Fruit fly (Drosophila melanogaster) whole organism, embryonic: Measurements from ENCODE around the gene Dus1.
A peak's percentile ranks its signal among the peaks of the same experiment; 100 is the strongest.

Experiments used
- Abd-B ChIP-seq: fragments of 200-800 bp; sonication (Bioruptor generic); optimal IDR thresholded peaks from 2 replicates; lab custom pipeline; 2018; ENCODE audit warnings: missing biosample characterization, mild to moderate bottlenecking, missing genetic modification characterization, moderate library complexity
- Asciz ChIP-seq: fragments of 200-800 bp; sonication (Bioruptor generic); optimal IDR thresholded peaks from 2 replicates; lab custom pipeline; 2017; ENCODE audit warnings: missing biosample characterization, mild to moderate bottlenecking, missing genetic modification characterization, missing genetic modification reagents
- Atf3 ChIP-seq: fragments of 200-800 bp; sonication (Bioruptor generic); optimal IDR thresholded peaks from 3 replicates; lab custom pipeline; 2016; ENCODE audit warnings: missing biosample characterization, missing genetic modification characterization
- Atf6 ChIP-seq: fragments of 200-800 bp; sonication (Bioruptor generic); IDR thresholded peaks from 2 replicates; pipeline ENCODE4 v1.3.6; 2022; ENCODE audit warnings: missing biosample characterization, missing genetic modification characterization
- B-H2 ChIP-seq: fragments of 200-800 bp; sonication (Bioruptor generic); optimal IDR thresholded peaks from 2 replicates; lab custom pipeline; 2018; ENCODE audit warnings: missing biosample characterization, mild to moderate bottlenecking, missing genetic modification characterization
- CG10321 ChIP-seq: fragments of 200-800 bp; sonication (Bioruptor generic); IDR thresholded peaks from 2 replicates; pipeline ENCODE4 v1.3.6; 2022; ENCODE audit warnings: missing biosample characterization, missing genetic modification characterization
- CG12942 ChIP-seq: fragments of 200-800 bp; sonication (Bioruptor generic); optimal IDR thresholded peaks from 3 replicates; lab custom pipeline; 2016; ENCODE audit warnings: missing biosample characterization, missing genetic modification characterization
- CG13296 ChIP-seq: fragments of 200-800 bp; sonication (Bioruptor generic); optimal IDR thresholded peaks from 3 replicates; lab custom pipeline; 2018; ENCODE audit warnings: missing biosample characterization, mild to moderate bottlenecking, missing genetic modification characterization
- CG13624 ChIP-seq: fragments of 200-800 bp; sonication (Bioruptor generic); optimal IDR thresholded peaks from 2 replicates; lab custom pipeline; 2016; ENCODE audit warnings: missing biosample characterization, missing genetic modification characterization
- CG13775 ChIP-seq: fragments of 200-800 bp; sonication (Bioruptor generic); optimal IDR thresholded peaks from 3 replicates; lab custom pipeline; 2017; ENCODE audit warnings: missing biosample characterization, mild to moderate bottlenecking, missing genetic modification characterization
- CG15479 ChIP-seq: fragments of 200-800 bp; sonication (Bioruptor generic); optimal IDR thresholded peaks from 3 replicates; lab custom pipeline; 2019; ENCODE audit warnings: missing biosample characterization, mild to moderate bottlenecking, missing genetic modification characterization, moderate library complexity
- CG16863 ChIP-seq: fragments of 200-800 bp; sonication (Bioruptor generic); optimal IDR thresholded peaks from 3 replicates; lab custom pipeline; 2016; ENCODE audit warnings: missing biosample characterization, missing genetic modification characterization
- CG18011 ChIP-seq: fragments of 200-800 bp; sonication (Bioruptor generic); optimal IDR thresholded peaks from 2 replicates; lab custom pipeline; 2017; ENCODE audit warnings: missing biosample characterization, missing genetic modification characterization, mild to moderate bottlenecking, moderate library complexity, missing genotype
- CG18599 ChIP-seq: fragments of 200-800 bp; sonication (Bioruptor generic); optimal IDR thresholded peaks from 3 replicates; lab custom pipeline; 2017; ENCODE audit warnings: missing biosample characterization, missing genetic modification characterization, mild to moderate bottlenecking, moderate library complexity, missing genetic modification reagents
- CG18764 ChIP-seq: fragments of 200-800 bp; sonication (Bioruptor generic); optimal IDR thresholded peaks from 3 replicates; lab custom pipeline; 2016; ENCODE audit warnings: missing biosample characterization, missing genetic modification characterization
- CG2120 ChIP-seq: fragments of 200-800 bp; sonication (Bioruptor generic); optimal IDR thresholded peaks from 3 replicates; lab custom pipeline; 2016; ENCODE audit warnings: missing biosample characterization, missing genetic modification characterization
- CG30020 ChIP-seq: fragments of 200-800 bp; optimal IDR thresholded peaks from 2 replicates; lab custom pipeline; 2019; ENCODE audit warnings: missing biosample characterization, mild to moderate bottlenecking, missing genetic modification characterization, moderate library complexity
- CG31441 ChIP-seq: fragments of 200-800 bp; sonication (Bioruptor generic); IDR thresholded peaks from 2 replicates; pipeline ENCODE4 v1.3.6; 2022; ENCODE audit warnings: missing biosample characterization, missing genetic modification characterization
- CG32772 ChIP-seq: fragments of 200-800 bp; sonication (Bioruptor generic); IDR thresholded peaks from 2 replicates; pipeline ENCODE4 v1.3.6; 2022; ENCODE audit warnings: missing biosample characterization, missing genetic modification characterization
- CG3838 ChIP-seq: fragments of 200-800 bp; sonication (Bioruptor generic); optimal IDR thresholded peaks from 3 replicates; lab custom pipeline; 2016; ENCODE audit warnings: missing biosample characterization, missing genetic modification characterization
- CG6272 ChIP-seq: fragments of 200-800 bp; sonication (Bioruptor generic); IDR thresholded peaks from 2 replicates; pipeline ENCODE4 v1.3.6; 2022; ENCODE audit warnings: missing biosample characterization, missing genetic modification characterization
- CG7786 ChIP-seq: fragments of 200-800 bp; sonication (Bioruptor generic); optimal IDR thresholded peaks from 2 replicates; lab custom pipeline; 2016; ENCODE audit warnings: missing biosample characterization, missing genetic modification characterization
- Chrac-16 ChIP-seq: fragments of 200-800 bp; sonication (Bioruptor generic); optimal IDR thresholded peaks from 3 replicates; lab custom pipeline; 2016; ENCODE audit warnings: missing biosample characterization, missing genetic modification characterization
- CkIIα-i1 ChIP-seq: fragments of 200-800 bp; sonication (Bioruptor generic); IDR thresholded peaks from 2 replicates; pipeline ENCODE4 v1.3.6; 2022; ENCODE audit warnings: missing biosample characterization, missing genetic modification characterization
- CrebB ChIP-seq: fragments of 200-800 bp; sonication (Bioruptor generic); optimal IDR thresholded peaks from 3 replicates; lab custom pipeline; 2018; ENCODE audit warnings: missing biosample characterization, mild to moderate bottlenecking, missing genetic modification characterization
- D19B ChIP-seq: fragments of 200-800 bp; sonication (Bioruptor generic); optimal IDR thresholded peaks from 2 replicates; lab custom pipeline; 2017; ENCODE audit warnings: missing biosample characterization, mild to moderate bottlenecking, missing genetic modification characterization
- Doc3 ChIP-seq: fragments of 200-800 bp; sonication (Bioruptor generic); IDR thresholded peaks from 3 replicates; pipeline ENCODE4 v1.3.6; 2022; ENCODE audit warnings: missing biosample characterization, missing genetic modification characterization; ENCODE audit not compliant: partially characterized antibody
- Hmr ChIP-seq: fragments of 200-800 bp; sonication (Bioruptor generic); optimal IDR thresholded peaks from 3 replicates; lab custom pipeline; 2017; ENCODE audit warnings: mild to moderate bottlenecking, missing biosample characterization, missing genetic modification reagents, missing genetic modification characterization
- Hr39 ChIP-seq: fragments of >200 bp; optimal IDR thresholded peaks from 2 replicates; lab custom pipeline; 2017
- Med ChIP-seq: fragments of 200-800 bp; sonication (Bioruptor generic); peaks from one replicate; lab custom pipeline; 2016; ENCODE audit warnings: missing biosample characterization, missing genetic modification characterization, mild to moderate bottlenecking, inconsistent platforms, moderate library complexity
- NfI ChIP-seq: fragments of 200-800 bp; sonication (Bioruptor generic); optimal IDR thresholded peaks from 3 replicates; lab custom pipeline; 2018; ENCODE audit warnings: missing biosample characterization, mild to moderate bottlenecking, missing genetic modification characterization, moderate library complexity
- Ravus ChIP-seq: fragments of 200-800 bp; sonication (Bioruptor generic); IDR thresholded peaks from 2 replicates; pipeline ENCODE4 v1.3.6; 2022; ENCODE audit warnings: missing biosample characterization, missing genetic modification characterization
- Vsx1 ChIP-seq: fragments of 200-800 bp; sonication (Bioruptor generic); optimal IDR thresholded peaks from 2 replicates; lab custom pipeline; 2017; ENCODE audit warnings: missing biosample characterization, mild to moderate bottlenecking, missing genetic modification characterization, missing genetic modification reagents
- amos ChIP-seq: fragments of 200-800 bp; sonication (Bioruptor generic); IDR thresholded peaks from 2 replicates; pipeline ENCODE4 v1.3.6; 2022; ENCODE audit warnings: missing biosample characterization, missing genetic modification characterization; ENCODE audit not compliant: partially characterized antibody
- bab2 ChIP-seq: fragments of 200-800 bp; sonication (Bioruptor generic); optimal IDR thresholded peaks from 2 replicates; lab custom pipeline; 2016; ENCODE audit warnings: missing biosample characterization, missing genetic modification characterization
- br ChIP-seq: fragments of >200 bp; optimal IDR thresholded peaks from 2 replicates; lab custom pipeline; 2017
- ems ChIP-seq: fragments of 200-800 bp; sonication (Bioruptor generic); optimal IDR thresholded peaks from 3 replicates; lab custom pipeline; 2016; ENCODE audit warnings: missing biosample characterization, missing genetic modification characterization
- en ChIP-seq: fragments of 200-800 bp; sonication (Bioruptor generic); optimal IDR thresholded peaks from 2 replicates; lab custom pipeline; 2016; ENCODE audit warnings: missing biosample characterization, missing genetic modification characterization
- gsb ChIP-seq: fragments of 200-800 bp; sonication (Bioruptor generic); IDR thresholded peaks from 2 replicates; pipeline ENCODE4 v1.3.6; 2022; ENCODE audit warnings: missing biosample characterization, missing genetic modification characterization
- h ChIP-seq: fragments of >200 bp; optimal IDR thresholded peaks from 2 replicates; lab custom pipeline; 2017
- pan ChIP-seq, 4 experiments: fragments of >200 bp in 3 of 4; fragments of 200-800 bp in 1 of 4; sonication (Bioruptor generic) in 1 of 4; optimal IDR thresholded peaks in 3 of 4; IDR thresholded peaks in 1 of 4; 2 replicates each; pipeline versions ENCODE4 v1.3.6 to Lab custom; 2017 to 2022; ENCODE audit warnings: missing biosample characterization in 2 of 4, missing genetic modification characterization in 2 of 4, mixed read lengths in 1 of 4
- pb ChIP-seq: fragments of 200-800 bp; sonication (Bioruptor generic); optimal IDR thresholded peaks from 3 replicates; lab custom pipeline; 2016; ENCODE audit warnings: missing biosample characterization, missing genetic modification characterization
- pho ChIP-seq: fragments of 200-800 bp; sonication (Bioruptor generic); optimal IDR thresholded peaks from 2 replicates; lab custom pipeline; 2016; ENCODE audit warnings: missing biosample characterization, missing genetic modification characterization
- rib ChIP-seq: fragments of 200-800 bp; sonication (Bioruptor generic); IDR thresholded peaks from 2 replicates; pipeline ENCODE4 v1.3.6; 2022; ENCODE audit warnings: missing biosample characterization, missing genetic modification characterization
- scrt ChIP-seq: fragments of 200-800 bp; sonication (Bioruptor generic); optimal IDR thresholded peaks from 2 replicates; lab custom pipeline; 2018; ENCODE audit warnings: missing biosample characterization, mild to moderate bottlenecking, missing genetic modification characterization, moderate library complexity
- tgo ChIP-seq: fragments of 200-800 bp; sonication (Bioruptor generic); IDR thresholded peaks from 3 replicates; pipeline ENCODE4 v1.3.6; 2022; ENCODE audit warnings: missing biosample characterization, missing genetic modification characterization
- tna ChIP-seq: fragments of 200-800 bp; sonication (Bioruptor generic); IDR thresholded peaks from 2 replicates; pipeline ENCODE4 v1.3.6; 2022; ENCODE audit warnings: missing biosample characterization, missing genetic modification characterization; ENCODE audit not compliant: partially characterized antibody
- tup ChIP-seq: fragments of 200-800 bp; sonication (Bioruptor generic); optimal IDR thresholded peaks from 2 replicates; lab custom pipeline; 2016; ENCODE audit warnings: missing biosample characterization, mild to moderate bottlenecking, missing genetic modification characterization, moderate library complexity
- unpg ChIP-seq: fragments of 200-800 bp; sonication (Bioruptor generic); optimal IDR thresholded peaks from 3 replicates; lab custom pipeline; 2018; ENCODE audit warnings: missing biosample characterization, mild to moderate bottlenecking, missing genetic modification characterization, moderate library complexity
- vvl ChIP-seq: fragments of 200-800 bp; sonication (Bioruptor generic); IDR thresholded peaks from 2 replicates; pipeline ENCODE4 v1.3.6; 2022; ENCODE audit warnings: missing biosample characterization, missing genetic modification characterization
- wek ChIP-seq: fragments of 200-800 bp; sonication (Bioruptor generic); optimal IDR thresholded peaks from 3 replicates; lab custom pipeline; 2018; ENCODE audit warnings: missing biosample characterization, mild to moderate bottlenecking, missing genetic modification characterization, moderate library complexity

Dus1 gene

DNA sequence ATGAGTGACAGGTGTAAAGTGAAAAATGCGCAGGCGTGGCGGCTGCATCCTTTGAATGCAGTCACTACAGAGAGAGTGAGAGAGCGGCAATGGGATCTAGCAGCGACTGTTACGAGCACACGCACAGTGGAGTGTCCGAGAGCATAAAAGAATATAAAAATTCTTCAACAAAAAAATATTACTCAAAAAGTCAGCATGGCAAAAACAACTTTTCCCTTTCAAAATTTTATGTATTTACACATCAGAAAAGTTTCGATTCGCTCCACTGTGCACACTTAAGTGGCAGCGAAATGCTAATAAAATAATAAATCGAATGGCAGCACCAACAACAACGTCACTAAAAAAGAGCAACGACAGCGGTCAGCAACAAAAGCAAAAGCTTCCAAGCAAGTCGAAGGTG is 48.2 kb downstream of the Dus1 start (continued):
- peak; percentile 63 for TF ChIP-seq CG3838 (GFP tag; lab: Kevin White, UChicago)
- no peak for TF ChIP-seq D19B (GFP tag; lab: Kevin White, UChicago)
- peak; percentile 2 for TF ChIP-seq wek (GFP tag; lab: Kevin White, UChicago)
- TF ChIP-seq Ravus (GFP tag; lab: Robert Waterston, UW): peak; percentile 67
- TF ChIP-seq gsb (GFP tag; lab: Robert Waterston, UW): no peak
- peak; percentile 76 for TF ChIP-seq CG18764 (GFP tag; lab: Kevin White, UChicago)
- TF ChIP-seq CrebB (tag; lab: Kevin White, UChicago): peak; percentile 69
- TF ChIP-seq CG10321: peak; percentile 64
- peak; percentile 40 for TF ChIP-seq pho (GFP tag; lab: Kevin White, UChicago)
- TF ChIP-seq en (GFP tag; lab: Kevin White, UChicago): peak; percentile 86
- TF ChIP-seq CG18599: peak; percentile 79
- TF ChIP-seq CG13624 (GFP tag; lab: Kevin White, UChicago): peak; percentile 73
- peak; percentile 90 for TF ChIP-seq ems (GFP tag; lab: Kevin White, UChicago)
- TF ChIP-seq CG6272 (GFP tag; lab: Robert Waterston, UW): peak; percentile 65
- peak; percentile 97 for TF ChIP-seq vvl (GFP tag; lab: Robert Waterston, UW)
- no peak for TF ChIP-seq pan (optimal IDR thresholded peaks at IDR 0.05; lab: Kevin White, UChicago)
- peak in 1 of 2 experiments; percentile 95 for TF ChIP-seq pan (GFP tag; optimal IDR thresholded peaks at IDR 0.05 in 1 of 2, IDR thresholded peaks at IDR 0.05 in 1 of 2)
- no peak for TF ChIP-seq B-H2 (GFP tag; lab: Kevin White, UChicago)
- peak; percentile 84 for TF ChIP-seq Chrac-16 (GFP tag; lab: Kevin White, UChicago)
- TF ChIP-seq tna (GFP tag; lab: Robert Waterston, UW): no peak
- TF ChIP-seq unpg (GFP tag; lab: Kevin White, UChicago): peak; percentile 90
- TF ChIP-seq Med (GFP tag; lab: Kevin White, UChicago): peak; percentile 97
- peak; percentile 74 for TF ChIP-seq CG2120 (GFP tag; lab: Kevin White, UChicago)
- TF ChIP-seq Atf6 (GFP tag; lab: Robert Waterston, UW): peak; percentile 67
- TF ChIP-seq CG18011 (GFP tag; lab: Kevin White, UChicago): peak; percentile 67
- TF ChIP-seq Asciz (GFP tag; lab: Kevin White, UChicago): peak; percentile 90
- peak; percentile 72 for TF ChIP-seq Hmr
- no peak for TF ChIP-seq CkIIα-i1 (GFP tag; lab: Robert Waterston, UW)
- TF ChIP-seq CG31441 (GFP tag; lab: Robert Waterston, UW): peak; percentile 92
- peak; percentile 1 for TF ChIP-seq CG30020 (tag; lab: Kevin White, UChicago)
- peak; percentile 80 for TF ChIP-seq Atf3 (GFP tag; lab: Kevin White, UChicago)
- peak; percentile 76 for TF ChIP-seq NfI (GFP tag; lab: Kevin White, UChicago)
- TF ChIP-seq bab2: peak; percentile 84
- TF ChIP-seq CG32772: peak; percentile 89
- peak; percentile 81 for TF ChIP-seq tup
- peak; percentile 85 for TF ChIP-seq tgo
- TF ChIP-seq h (lab: Kevin White, UChicago): no peak
- peak; percentile 10 for TF ChIP-seq CG13296 (GFP tag; lab: Kevin White, UChicago)
- no peak for TF ChIP-seq br (lab: Kevin White, UChicago)
- TF ChIP-seq CG15479: no peak
- TF ChIP-seq CG16863 (GFP tag; lab: Kevin White, UChicago): peak; percentile 89
- TF ChIP-seq Doc3 (GFP tag; lab: Robert Waterston, UW): no peak
- TF ChIP-seq Abd-B: peak; percentile 83
- peak; percentile 82 for TF ChIP-seq CG7786 (GFP tag; lab: Kevin White, UChicago)
- TF ChIP-seq pb (GFP tag; lab: Kevin White, UChicago): peak; percentile 69
- TF ChIP-seq Hr39 (lab: Kevin White, UChicago): no peak
- TF ChIP-seq CG12942: peak; percentile 69
- TF ChIP-seq rib: peak; percentile 25; the same call in 1 of the 2 replicates
- TF ChIP-seq Vsx1 (GFP tag; lab: Kevin White, UChicago): peak; percentile 83
- TF ChIP-seq CG13775: peak; percentile 84
- TF ChIP-seq amos (GFP tag; lab: Robert Waterston, UW): no peak
- TF ChIP-seq scrt (GFP tag; lab: Kevin White, UChicago): peak; percentile 34
